Worm (Caenorhabditis elegans) whole organism, L2 larva: ENCODE measurements around the gene old-1.

ENCODE experiments used
- C34F6.9 ChIP-seq: fragments of 150-350 bp; optimal IDR thresholded peaks from 2 replicates; lab custom pipeline; 2014; ENCODE audit warnings: missing biosample characterization, missing genetic modification characterization
- F13H6.1 ChIP-seq: sonication (generic microtip); optimal IDR thresholded peaks from 2 replicates; lab custom pipeline; 2016; ENCODE audit warnings: missing genetic modification characterization, missing compliant biosample characterization
- R02D3.7 ChIP-seq: fragments of 150-350 bp; optimal IDR thresholded peaks from 2 replicates; lab custom pipeline; 2014; ENCODE audit warnings: missing biosample characterization, missing genetic modification characterization
- ZK546.5 ChIP-seq: sonication (generic microtip); optimal IDR thresholded peaks from 2 replicates; lab custom pipeline; 2017; ENCODE audit warnings: missing biosample characterization, missing genetic modification characterization
- blmp-1 ChIP-seq: sonication (generic microtip); optimal IDR thresholded peaks from 2 replicates; lab custom pipeline; 2017; ENCODE audit warnings: missing genetic modification characterization, mild to moderate bottlenecking, missing compliant biosample characterization, antibody characterized with exemption, moderate library complexity; ENCODE audit not compliant: insufficient read depth
- ceh-16 ChIP-seq: fragments of 150-350 bp; optimal IDR thresholded peaks from 2 replicates; lab custom pipeline; 2014; ENCODE audit warnings: missing biosample characterization, missing genetic modification characterization
- ceh-82 ChIP-seq: fragments of 150-350 bp; optimal IDR thresholded peaks from 2 replicates; lab custom pipeline; 2014; ENCODE audit warnings: missing biosample characterization, missing genetic modification characterization
- dmd-4 ChIP-seq: sonication (generic microtip); optimal IDR thresholded peaks from 2 replicates; lab custom pipeline; 2017; ENCODE audit warnings: missing biosample characterization, missing genetic modification characterization
- egl-27 ChIP-seq: sonication (generic microtip); optimal IDR thresholded peaks from 3 replicates; lab custom pipeline; 2017; ENCODE audit warnings: missing biosample characterization, missing genetic modification reagents, missing genetic modification characterization
- elt-1 ChIP-seq: fragments of 150-350 bp; optimal IDR thresholded peaks from 2 replicates; lab custom pipeline; 2014; ENCODE audit warnings: missing biosample characterization, missing genetic modification characterization
- elt-3 ChIP-seq: sonication (generic microtip); optimal IDR thresholded peaks from 2 replicates; lab custom pipeline; 2017; ENCODE audit warnings: missing biosample characterization, missing genetic modification characterization
- fos-1 ChIP-seq: fragments of 150-350 bp; optimal IDR thresholded peaks from 2 replicates; lab custom pipeline; 2014; ENCODE audit warnings: missing biosample characterization, missing genetic modification characterization
- lin-11 ChIP-seq: fragments of 150-350 bp; sonication (generic microtip); optimal IDR thresholded peaks from 2 replicates; lab custom pipeline; 2014; ENCODE audit warnings: missing biosample characterization, missing genetic modification characterization, inconsistent platforms, mixed read lengths
- lsy-2 ChIP-seq, 2 experiments: fragments of 150-350 bp in 1 of 2; sonication (generic microtip) in 1 of 2; optimal IDR thresholded peaks; 2 replicates each; lab custom pipeline; 2014 to 2017; ENCODE audit warnings: missing biosample characterization in 2 of 2, missing genetic modification characterization in 2 of 2
- mab-5 ChIP-seq: fragments of 150-350 bp; optimal IDR thresholded peaks from 2 replicates; lab custom pipeline; 2014; ENCODE audit warnings: missing biosample characterization, missing genetic modification characterization
- mbf-1 ChIP-seq: sonication (generic microtip); optimal IDR thresholded peaks from 2 replicates; lab custom pipeline; 2017; ENCODE audit warnings: missing biosample characterization, missing genetic modification characterization
- mdl-1 ChIP-seq, 2 experiments: fragments of 150-350 bp in 1 of 2; sonication (generic microtip) in 1 of 2; optimal IDR thresholded peaks; 2 replicates each; lab custom pipeline; 2017; ENCODE audit warnings: missing biosample characterization in 2 of 2, missing genetic modification characterization in 2 of 2
- nhr-10 ChIP-seq: sonication (generic microtip); optimal IDR thresholded peaks from 2 replicates; lab custom pipeline; 2017; ENCODE audit warnings: missing biosample characterization, missing genetic modification characterization
- nhr-11 ChIP-seq: fragments of 150-350 bp; optimal IDR thresholded peaks from 2 replicates; lab custom pipeline; 2014; ENCODE audit warnings: missing biosample characterization, missing genetic modification characterization
- nhr-21 ChIP-seq: fragments of 150-350 bp; optimal IDR thresholded peaks from 2 replicates; lab custom pipeline; 2014; ENCODE audit warnings: missing biosample characterization, missing genetic modification characterization
- nhr-23 ChIP-seq: fragments of 150-350 bp; optimal IDR thresholded peaks from 2 replicates; lab custom pipeline; 2014; ENCODE audit warnings: missing biosample characterization, missing genetic modification reagents, missing genetic modification characterization
- nhr-237 ChIP-seq: fragments of 150-350 bp; optimal IDR thresholded peaks from 2 replicates; lab custom pipeline; 2014; ENCODE audit warnings: missing biosample characterization, missing genetic modification characterization
- nhr-6 ChIP-seq: fragments of 150-350 bp; optimal IDR thresholded peaks from 2 replicates; lab custom pipeline; 2014; ENCODE audit warnings: missing biosample characterization, missing genetic modification characterization
- nhr-77 ChIP-seq: fragments of 150-350 bp; optimal IDR thresholded peaks from 2 replicates; lab custom pipeline; 2014; ENCODE audit warnings: missing biosample characterization, missing genetic modification characterization
- peb-1 ChIP-seq: fragments of 150-350 bp; optimal IDR thresholded peaks from 2 replicates; lab custom pipeline; 2014; ENCODE audit warnings: missing biosample characterization, missing genetic modification characterization
- sem-4 ChIP-seq: fragments of 150-350 bp; optimal IDR thresholded peaks from 2 replicates; lab custom pipeline; 2014; ENCODE audit warnings: missing biosample characterization, missing genetic modification reagents, missing genetic modification characterization
- sma-3 ChIP-seq: sonication (generic microtip); optimal IDR thresholded peaks from 2 replicates; lab custom pipeline; 2016; ENCODE audit warnings: missing genetic modification reagents, missing genetic modification characterization, missing compliant biosample characterization
- sma-9 ChIP-seq, 2 experiments: fragments of 150-350 bp in 1 of 2; sonication (generic microtip) in 1 of 2; optimal IDR thresholded peaks; 2 replicates each; lab custom pipeline; 2014 to 2016; ENCODE audit warnings: missing genetic modification characterization in 2 of 2, mild to moderate bottlenecking in 1 of 2, missing biosample characterization in 1 of 2, missing compliant biosample characterization in 1 of 2, missing genetic modification reagents in 1 of 2, moderate library complexity in 1 of 2
- snpc-4 ChIP-seq: fragments of 150-350 bp; optimal IDR thresholded peaks from 2 replicates; lab custom pipeline; 2014; ENCODE audit warnings: missing biosample characterization, missing genetic modification characterization
- unc-39 ChIP-seq: fragments of 150-350 bp; optimal IDR thresholded peaks from 2 replicates; lab custom pipeline; 2014; ENCODE audit warnings: missing biosample characterization, missing genetic modification characterization
- unc-55 ChIP-seq: fragments of 150-350 bp; sonication (generic microtip); optimal IDR thresholded peaks from 3 replicates; lab custom pipeline; 2014; ENCODE audit warnings: missing biosample characterization, missing genetic modification reagents, missing genetic modification characterization
- ztf-1 ChIP-seq: fragments of 200-800 bp; sonication (Bioruptor generic); conservative IDR thresholded peaks from 2 replicates; pipeline ENCODE4 v1.3.6; 2022; ENCODE audit warnings: missing genetic modification characterization, missing compliant biosample characterization
- ztf-11 ChIP-seq: sonication (generic microtip); optimal IDR thresholded peaks from 2 replicates; lab custom pipeline; 2017; ENCODE audit warnings: missing biosample characterization, missing genetic modification characterization
- ztf-4 ChIP-seq: fragments of 150-350 bp; optimal IDR thresholded peaks from 2 replicates; lab custom pipeline; 2014; ENCODE audit warnings: missing biosample characterization, missing genetic modification characterization

The old-1 gene

ce11 chrII:9849497-9849896 lies 19.1 kb downstream of the old-1 start, which contains the start of gene old-2:
Gene old-2, minus strand, starts transcription at chrII:9849597.
- TF ChIP-seq mbf-1 (tag; lab: Kevin White, UChicago) (no peak), blmp-1 (tag; lab: Kevin White, UChicago) (no peak), R02D3.7 (tag; lab: Kevin White, UChicago) (no peak), fos-1 (tag; lab: Kevin White, UChicago) (no peak), sem-4 (tag; lab: Kevin White, UChicago) (no peak)
- TF ChIP-seq, all 48 proteins: peak for 0

- no peak for TF ChIP-seq ztf-11 (tag; lab: Kevin White, UChicago)
- TF ChIP-seq elt-3 = no peak
- no peak for TF ChIP-seq nhr-77 (tag; lab: Kevin White, UChicago)
Observed at ce11 chrII:9845239-9845638, 23.3 kb downstream of the old-1 start, which contains the start of gene chil-9. Gene chil-9, minus strand, starts transcription at chrII:9845339.

ce11 chrII:9841985-9842505 lies 26.5 kb downstream of the old-1 start, which contains the start of gene rnh-1.2:
Gene rnh-1.2, minus strand, starts transcription at chrII:9842035.
- TF ChIP-seq ZK546.5 (tag; lab: Kevin White, UChicago) = no peak
- TF ChIP-seq unc-55 (GFP tag; lab: Kevin White, UChicago) = no peak
- no peak for TF ChIP-seq nhr-23 (tag; lab: Kevin White, UChicago)
- no peak for TF ChIP-seq ceh-16 (tag; lab: Kevin White, UChicago)
- no peak for TF ChIP-seq egl-27 (tag; lab: Kevin White, UChicago)
- TF ChIP-seq unc-39 (tag; lab: Kevin White, UChicago) = no peak
- TF ChIP-seq sma-3 (GFP tag; lab: Kevin White, UChicago) = no peak

- TF ChIP-seq C34F6.9 (tag; lab: Kevin White, UChicago) (no peak), ztf-1 (GFP tag; lab: Robert Waterston, UW) (no peak), elt-1 (no peak), nhr-21 (tag; lab: Kevin White, UChicago) (no peak), ztf-4 (tag; lab: Kevin White, UChicago) (no peak), sma-3 (GFP tag; lab: Kevin White, UChicago) (no peak), nhr-77 (tag; lab: Kevin White, UChicago) (no peak), nhr-23 (tag; lab: Kevin White, UChicago) (no peak), ceh-82 (tag; lab: Kevin White, UChicago) (no peak), lsy-2 (tag; optimal IDR thresholded peaks at IDR 0.05; lab: Kevin White, UChicago) (no peak), dmd-4 (tag; lab: Kevin White, UChicago) (no peak), nhr-237 (tag; lab: Kevin White, UChicago) (no peak), sma-9 (GFP tag; optimal IDR thresholded peaks at IDR 0.05; lab: Kevin White, UChicago) (no peak), sma-9 (tag; optimal IDR thresholded peaks at IDR 0.05; lab: Kevin White, UChicago) (no peak), mdl-1 (tag; optimal IDR thresholded peaks at IDR 0.05; lab: Kevin White, UChicago) (no peak), sem-4 (tag; lab: Kevin White, UChicago) (no peak), lin-11 (tag; lab: Kevin White, UChicago) (no peak), mab-5 (tag; lab: Kevin White, UChicago) (no peak), F13H6.1 (no peak), peb-1 (no peak), snpc-4 (tag; lab: Kevin White, UChicago) (no peak)
Observed at ce11 chrII:9840313-9840712, 28.2 kb downstream of the old-1 start, which contains the start of gene ZK938.11. Gene ZK938.11, minus strand, starts transcription at chrII:9840413.

- no peak for TF ChIP-seq nhr-6 (tag; lab: Kevin White, UChicago)
- TF ChIP-seq nhr-23 (tag; lab: Kevin White, UChicago) = no peak
- TF ChIP-seq lin-11 (tag; lab: Kevin White, UChicago) = peak; percentile 6
- TF ChIP-seq nhr-11 (tag; lab: Kevin White, UChicago) = no peak
- TF ChIP-seq nhr-10 (tag; lab: Kevin White, UChicago) = no peak
Observed at ce11 chrII:9838260-9838935, 30.1 kb downstream of the old-1 start, which contains the start of gene arrd-4. Gene arrd-4, minus strand, starts transcription at chrII:9838310.
